Worm (Caenorhabditis elegans): Measurements from ENCODE around the gene T06D8.10.

- no peak for TF ChIP-seq F13C5.2 (tag; optimal IDR thresholded peaks at IDR 0.05)
- no peak for TF ChIP-seq ama-1 (optimal IDR thresholded peaks at IDR 0.05)
- no peak for TF ChIP-seq ceh-36 (tag; optimal IDR thresholded peaks at IDR 0.05)
These were observed 10.2 kb downstream of the T06D8.10 start, which contains the start of gene fndc-1 for ce11 chrII:11237099-11237498.
